Fruit fly (Drosophila melanogaster): ENCODE measurements around the gene Csk.

- TF ChIP-seq CG8301 (tag; optimal IDR thresholded peaks at IDR 0.05) = no peak
- peak; percentile 93 for TF ChIP-seq EcR (GFP tag; optimal IDR thresholded peaks at IDR 0.05)
- no peak for TF ChIP-seq CG9948 (tag; optimal IDR thresholded peaks at IDR 0.05)
- TF ChIP-seq CG34367 (tag; optimal IDR thresholded peaks at IDR 0.05) = no peak
Observed at dm6 chr3R:11628416-11629041, 22.0 kb downstream of the Csk start, which contains the start of gene CG14712.
